Worm (Caenorhabditis elegans) whole organism, L3 larva: Measurements from ENCODE around the gene C50H2.13.

Experiments used
- ZK546.5 ChIP-seq: sonication (generic microtip); optimal IDR thresholded peaks from 2 replicates; lab custom pipeline; 2017; ENCODE audit warnings: missing biosample characterization, missing genetic modification characterization
- nhr-237 ChIP-seq: fragments of 150-350 bp; optimal IDR thresholded peaks from 2 replicates; lab custom pipeline; 2014; ENCODE audit warnings: missing biosample characterization, missing genetic modification characterization
- snpc-4 ChIP-seq: fragments of 150-350 bp; optimal IDR thresholded peaks from 2 replicates; lab custom pipeline; 2014; ENCODE audit warnings: missing biosample characterization, missing genetic modification characterization

DNA sequence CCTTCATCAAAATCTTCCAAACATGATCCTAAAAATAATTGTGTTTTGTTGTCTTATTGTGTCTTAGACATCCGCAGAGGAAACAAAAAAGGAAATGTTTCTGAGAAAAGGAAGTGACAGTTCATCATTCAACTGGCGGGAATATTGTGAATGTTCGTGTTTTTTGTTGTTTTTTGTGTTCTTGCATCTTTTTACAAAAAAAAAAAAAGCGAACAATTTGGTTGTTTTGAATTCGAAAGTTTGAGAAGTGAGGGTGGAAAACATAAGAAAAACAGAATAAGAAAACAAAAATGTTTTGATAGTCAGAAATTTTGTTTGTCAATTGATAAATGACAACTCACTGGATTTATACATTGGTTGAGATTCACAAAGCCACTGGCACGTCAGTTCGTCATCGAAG lies 16.7 kb upstream of the C50H2.13 start:
- no peak for TF ChIP-seq snpc-4 (tag; lab: Kevin White, UChicago)
- TF ChIP-seq nhr-237: no peak
- no peak for TF ChIP-seq ZK546.5
